Worm (Caenorhabditis elegans): Measurements from ENCODE around the gene F07H5.7.

DNA sequence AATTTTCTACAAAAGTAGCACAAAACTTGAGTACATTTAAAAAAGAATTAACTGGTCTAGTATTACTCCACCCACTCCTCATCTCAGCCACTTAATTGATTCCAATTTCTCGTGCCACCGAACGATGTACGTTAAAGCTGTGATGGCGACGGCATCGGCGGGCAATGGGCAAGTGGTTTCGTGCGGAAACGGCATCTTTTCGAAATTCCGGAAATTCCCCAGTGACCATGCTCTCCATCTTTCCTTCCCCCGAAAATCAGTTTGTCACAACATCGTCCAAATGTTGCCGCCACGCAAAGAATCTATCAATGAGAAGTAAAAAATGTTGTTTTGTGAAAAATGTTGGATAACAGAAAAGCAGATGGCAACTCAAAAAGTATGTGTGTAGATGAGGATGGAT lies 39.0 kb upstream of the F07H5.7 start:
- TF ChIP-seq skn-1 (tag; optimal IDR thresholded peaks at IDR 0.05) (no peak), ceh-28 (tag; optimal IDR thresholded peaks at IDR 0.05) (no peak), nhr-23 (tag; optimal IDR thresholded peaks at IDR 0.05) (no peak), lin-15B (tag; optimal IDR thresholded peaks at IDR 0.05) (no peak), lsy-12 (tag; optimal IDR thresholded peaks at IDR 0.05) (no peak), elt-3 (tag; optimal IDR thresholded peaks at IDR 0.05) (no peak), ama-1 (optimal IDR thresholded peaks at IDR 0.05) (no peak)

Measured in whole organism, L3 larva.